Worm (Caenorhabditis elegans): ENCODE measurements around the gene disl-2.

- TF ChIP-seq spr-1 (tag; optimal IDR thresholded peaks at IDR 0.05) (no peak), unc-62 (GFP tag; optimal IDR thresholded peaks at IDR 0.05 in 1 of 2) (no peak), unc-62 (tag; optimal IDR thresholded peaks at IDR 0.05) (no peak), pqm-1 (tag; optimal IDR thresholded peaks at IDR 0.05) (no peak), nhr-76 (tag; optimal IDR thresholded peaks at IDR 0.05) (no peak), ztf-7 (tag; optimal IDR thresholded peaks at IDR 0.05) (no peak), nhr-48 (tag; optimal IDR thresholded peaks at IDR 0.05) (no peak), aly-2 (tag; optimal IDR thresholded peaks at IDR 0.05) (no peak), fkh-10 (GFP tag; optimal IDR thresholded peaks at IDR 0.05) (no peak), unc-130 (GFP tag; optimal IDR thresholded peaks at IDR 0.05) (no peak), fos-1 (tag; optimal IDR thresholded peaks at IDR 0.05) (no peak), mxl-3 (GFP tag; optimal IDR thresholded peaks at IDR 0.05) (no peak), nhr-11 (tag; optimal IDR thresholded peaks at IDR 0.05) (no peak), nhr-25 (tag; optimal IDR thresholded peaks at IDR 0.05; ENCODE audit: borderline replicate concordance, insufficient read depth) (no peak), zag-1 (tag; optimal IDR thresholded peaks at IDR 0.05) (no peak)
These were observed 35.4 kb upstream of the disl-2 start, which contains the start of gene W03A5.1 for ce11 chrIII:5407588-5407987.
